Worm (Caenorhabditis elegans) whole organism, early embryonic: ENCODE measurements around the gene rab-35.

ENCODE experiments used
- aly-1 ChIP-seq: sonication (generic microtip); optimal IDR thresholded peaks from 2 replicates; lab custom pipeline; 2016; ENCODE audit warnings: missing genetic modification characterization, missing compliant biosample characterization
- ama-1 ChIP-seq: fragments of 150-350 bp; optimal IDR thresholded peaks from 2 replicates; lab custom pipeline; 2014
- ceh-36 ChIP-seq: sonication (generic microtip); optimal IDR thresholded peaks from 2 replicates; lab custom pipeline; 2016; ENCODE audit warnings: missing genetic modification characterization, inconsistent platforms, missing compliant biosample characterization
- ets-7 ChIP-seq: sonication (generic microtip); optimal IDR thresholded peaks from 2 replicates; lab custom pipeline; 2016; ENCODE audit warnings: missing genotype, missing genetic modification characterization, missing compliant biosample characterization
- tbx-37 ChIP-seq: fragments of 200-800 bp; sonication (Bioruptor generic); conservative IDR thresholded peaks from 2 replicates; pipeline ENCODE4 v1.3.6; 2022; ENCODE audit warnings: missing genetic modification reagents, missing genetic modification characterization, missing compliant biosample characterization

- TF ChIP-seq ama-1 (no peak), tbx-37 (GFP tag; lab: Robert Waterston, UW) (no peak), aly-1 (no peak), ceh-36 (no peak), ets-7 (tag; lab: Kevin White, UChicago) (no peak)
These were observed 24.7 kb upstream of the rab-35 start for ce11 chrIII:11336072-11336471.
